Fruit fly (Drosophila melanogaster) Kc167 (cell line): ENCODE measurements around the gene hyd.

Experiments
- Myc ChIP-seq: fragments of >200 bp; optimal IDR thresholded peaks from 2 replicates; lab custom pipeline; 2017; ENCODE audit warnings: missing external identifiers
- Sin3A ChIP-seq: fragments of >200 bp; optimal IDR thresholded peaks from 2 replicates; lab custom pipeline; 2018; ENCODE audit warnings: missing external identifiers
- h ChIP-seq: fragments of >200 bp; optimal IDR thresholded peaks from 3 replicates; lab custom pipeline; 2018; ENCODE audit warnings: missing external identifiers
- insv ChIP-seq: fragments of >200 bp; optimal IDR thresholded peaks from 3 replicates; lab custom pipeline; 2018; ENCODE audit warnings: missing external identifiers
- psq ChIP-seq: fragments of >200 bp; optimal IDR thresholded peaks from 2 replicates; lab custom pipeline; 2017; ENCODE audit warnings: missing external identifiers

DNA sequence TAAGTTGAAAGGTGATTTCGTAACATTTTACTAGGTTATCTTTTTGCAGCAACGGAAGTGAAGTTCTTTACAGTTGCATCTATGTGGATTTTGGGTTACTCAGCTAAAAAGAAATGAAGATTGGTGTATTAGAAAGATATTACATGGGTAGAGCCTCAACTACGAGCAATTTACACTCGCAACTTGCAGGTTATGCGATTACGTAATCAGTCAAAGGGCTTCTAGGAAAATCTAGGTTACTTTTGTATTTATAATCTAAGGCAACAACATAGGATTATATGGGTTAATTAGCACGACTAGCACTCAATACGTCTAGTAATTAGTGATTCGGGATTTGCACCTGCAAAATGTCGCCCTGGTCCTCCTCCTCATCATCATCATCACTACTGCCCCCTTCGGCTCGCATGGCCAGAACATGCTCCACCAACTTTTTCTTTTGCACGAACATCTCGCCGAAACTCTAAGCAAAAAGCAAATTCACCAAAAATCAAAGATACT lies 51.2 kb downstream of the hyd start, which contains the start of gene Dhc1:
- no peak for TF ChIP-seq Myc
- no peak for TF ChIP-seq h
- TF ChIP-seq Sin3A (lab: Kevin White, UChicago): no peak
- TF ChIP-seq insv (lab: Kevin White, UChicago): no peak
- no peak for TF ChIP-seq psq (lab: Kevin White, UChicago)
